Fruit fly (Drosophila melanogaster): ENCODE measurements around the gene CstF50.

dm6 chr3R:31706895-31707238 lies 29.9 kb downstream of the CstF50 start:
- no peak for TF ChIP-seq psq (optimal IDR thresholded peaks at IDR 0.05)
- TF ChIP-seq h (optimal IDR thresholded peaks at IDR 0.05): no peak
- no peak for TF ChIP-seq Sin3A (optimal IDR thresholded peaks at IDR 0.05)
- TF ChIP-seq insv (optimal IDR thresholded peaks at IDR 0.05): no peak

Data from Kc167 (cell line).